Worm (Caenorhabditis elegans) whole organism, midembryonic: ENCODE data around the gene cic-1.
A peak's percentile ranks its signal among the peaks of the same experiment; 100 is the strongest.
"Not testable (repeated sequence)": the region's sequence is repeated elsewhere in the genome, so short reads cannot be mapped to it uniquely, and the experiment has no call there.

ENCODE experiments used
- T22C8.4 ChIP-seq: fragments of 200-800 bp; sonication (Bioruptor generic); IDR thresholded peaks from 2 replicates; pipeline ENCODE4 v1.3.6; 2022; ENCODE audit warnings: missing genetic modification characterization, missing compliant biosample characterization
- cog-1 ChIP-seq: sonication (generic microtip); optimal IDR thresholded peaks from 2 replicates; lab custom pipeline; 2016; ENCODE audit warnings: missing genetic modification characterization, missing compliant biosample characterization
- flt-1 ChIP-seq: fragments of 200-800 bp; sonication (Bioruptor generic); IDR thresholded peaks from 2 replicates; pipeline ENCODE4 v1.3.6; 2022; ENCODE audit warnings: missing genetic modification characterization, missing compliant biosample characterization
- klf-2 ChIP-seq: fragments of 200-800 bp; sonication (Bioruptor generic); conservative IDR thresholded peaks from 2 replicates; pipeline ENCODE4 v1.3.6; 2022; ENCODE audit warnings: missing genetic modification reagents, missing genetic modification characterization, missing compliant biosample characterization
- med-1 ChIP-seq: sonication (generic microtip); optimal IDR thresholded peaks from 2 replicates; lab custom pipeline; 2017; ENCODE audit warnings: missing genetic modification characterization, mild to moderate bottlenecking, missing compliant biosample characterization, antibody characterized with exemption, missing genetic modification reagents; ENCODE audit not compliant: insufficient read depth
- ref-1 ChIP-seq: fragments of 200-800 bp; sonication (Bioruptor generic); conservative IDR thresholded peaks from 2 replicates; pipeline ENCODE4 v1.3.6; 2022; ENCODE audit warnings: missing genetic modification reagents, missing genetic modification characterization, missing compliant biosample characterization
- tab-1 ChIP-seq: fragments of 200-800 bp; sonication (Bioruptor generic); IDR thresholded peaks from 2 replicates; pipeline ENCODE4 v1.3.6; 2022; ENCODE audit warnings: missing genetic modification characterization, missing compliant biosample characterization
- ztf-23 ChIP-seq: fragments of 200-800 bp; sonication (Bioruptor generic); IDR thresholded peaks from 2 replicates; pipeline ENCODE4 v1.3.6; 2022; ENCODE audit warnings: missing genetic modification reagents, missing genetic modification characterization, missing compliant biosample characterization
- ztf-29 ChIP-seq: fragments of 200-800 bp; sonication (Bioruptor generic); IDR thresholded peaks from 2 replicates; pipeline ENCODE4 v1.3.6; 2022; ENCODE audit warnings: missing genetic modification reagents, missing genetic modification characterization, missing compliant biosample characterization

The cic-1 gene

ce11 chrIII:2401126-2402123 lies at the start of gene cic-1, which contains the start of gene strm-1:
Gene cic-1, minus strand, starts transcription at chrIII:2401221.
Gene strm-1, plus strand, starts transcription at chrIII:2402070.
- TF ChIP-seq T22C8.4 (GFP tag; lab: Robert Waterston, UW) (peak; percentile 66), flt-1 (GFP tag; lab: Robert Waterston, UW) (no peak)

- no peak for TF ChIP-seq T22C8.4 (GFP tag; lab: Robert Waterston, UW)
- no peak for TF ChIP-seq tab-1 (GFP tag; lab: Robert Waterston, UW)
- TF ChIP-seq ref-1 (GFP tag; lab: Robert Waterston, UW): no peak
- TF ChIP-seq ztf-29: no peak
- no peak for TF ChIP-seq flt-1 (GFP tag; lab: Robert Waterston, UW)
- TF ChIP-seq ztf-23 (GFP tag; lab: Robert Waterston, UW): no peak
- TF ChIP-seq med-1 (GFP tag; lab: Kevin White, UChicago): no peak
- TF ChIP-seq cog-1 (tag; lab: Kevin White, UChicago): no peak
- TF ChIP-seq klf-2 (GFP tag; lab: Robert Waterston, UW): no peak
Observed at ce11 chrIII:2445574-2446259, 44.7 kb upstream of the cic-1 start, which contains the start of the genes E02H9.7 and klo-2. Gene E02H9.7, minus strand, starts transcription at chrIII:2445674. Gene klo-2, plus strand, starts transcription at chrIII:2446209.

ce11 chrIII:2438543-2438942 lies 37.5 kb upstream of the cic-1 start, which contains the start of gene E02H9.13:
Gene E02H9.13, minus strand, starts transcription at chrIII:2438741.
- no peak for TF ChIP-seq ref-1 (GFP tag; lab: Robert Waterston, UW)
- TF ChIP-seq med-1 (GFP tag; lab: Kevin White, UChicago): no peak
- TF ChIP-seq cog-1 (tag; lab: Kevin White, UChicago): no peak
- no peak for TF ChIP-seq flt-1 (GFP tag; lab: Robert Waterston, UW)

ce11 chrIII:2435805-2436204 lies 34.8 kb upstream of the cic-1 start, which contains the start of gene E02H9.6:
Gene E02H9.6, plus strand, starts transcription at chrIII:2436105.
- not testable (repeated sequence) for TF ChIP-seq ztf-23 (GFP tag; lab: Robert Waterston, UW); med-1 (GFP tag; lab: Kevin White, UChicago); klf-2 (GFP tag; lab: Robert Waterston, UW)

ce11 chrIII:2435373-2435772 lies 34.4 kb upstream of the cic-1 start, which contains the start of gene W04B5.6:
Gene W04B5.6, minus strand, starts transcription at chrIII:2435473.
- not testable (repeated sequence) for TF ChIP-seq ztf-29; ztf-23 (GFP tag; lab: Robert Waterston, UW); cog-1 (tag; lab: Kevin White, UChicago)

ce11 chrIII:2432925-2433324 lies 31.9 kb upstream of the cic-1 start:
- no peak for TF ChIP-seq T22C8.4 (GFP tag; lab: Robert Waterston, UW)
- TF ChIP-seq cog-1 (tag; lab: Kevin White, UChicago): no peak
- no peak for TF ChIP-seq ztf-29
- TF ChIP-seq ref-1 (GFP tag; lab: Robert Waterston, UW): no peak
- TF ChIP-seq ztf-23 (GFP tag; lab: Robert Waterston, UW): no peak
- TF ChIP-seq klf-2 (GFP tag; lab: Robert Waterston, UW): no peak
- TF ChIP-seq flt-1 (GFP tag; lab: Robert Waterston, UW): no peak
- no peak for TF ChIP-seq tab-1 (GFP tag; lab: Robert Waterston, UW)
- TF ChIP-seq med-1 (GFP tag; lab: Kevin White, UChicago): no peak

ce11 chrIII:2426122-2426521 lies 25.1 kb upstream of the cic-1 start, which contains the start of gene W04B5.8:
Gene W04B5.8, plus strand, starts transcription at chrIII:2426316.
- TF ChIP-seq cog-1 (tag; lab: Kevin White, UChicago): no peak
- TF ChIP-seq ztf-29: no peak
- no peak for TF ChIP-seq ztf-23 (GFP tag; lab: Robert Waterston, UW)
- TF ChIP-seq med-1 (GFP tag; lab: Kevin White, UChicago): no peak
- no peak for TF ChIP-seq T22C8.4 (GFP tag; lab: Robert Waterston, UW)
- no peak for TF ChIP-seq klf-2 (GFP tag; lab: Robert Waterston, UW)
- TF ChIP-seq flt-1 (GFP tag; lab: Robert Waterston, UW): no peak
- TF ChIP-seq ref-1 (GFP tag; lab: Robert Waterston, UW): no peak
- TF ChIP-seq tab-1 (GFP tag; lab: Robert Waterston, UW): no peak

ce11 chrIII:2424783-2425329 lies 23.8 kb upstream of the cic-1 start:
- TF ChIP-seq tab-1 (GFP tag; lab: Robert Waterston, UW): 0 out of 2 replicates have a peak, but pooled peaks have one; percentile 43
- no peak for TF ChIP-seq ztf-29

ce11 chrIII:2423638-2424037 lies 22.6 kb upstream of the cic-1 start:
- TF ChIP-seq cog-1 (tag; lab: Kevin White, UChicago): no peak
- peak; percentile 74 for TF ChIP-seq T22C8.4 (GFP tag; lab: Robert Waterston, UW)
